Fruit fly (Drosophila melanogaster) whole organism, embryonic: ENCODE data around the gene CG4456.

Experiments used
- Bgb ChIP-seq: fragments of 200-800 bp; sonication (Bioruptor generic); IDR thresholded peaks from 2 replicates; pipeline ENCODE4 v1.3.6; 2022; ENCODE audit warnings: missing biosample characterization, missing genetic modification characterization; ENCODE audit not compliant: partially characterized antibody
- CG10979 ChIP-seq: fragments of 200-800 bp; sonication (Bioruptor generic); optimal IDR thresholded peaks from 2 replicates; lab custom pipeline; 2018; ENCODE audit warnings: missing biosample characterization, mild to moderate bottlenecking, missing genetic modification characterization, moderate library complexity
- CG11398 ChIP-seq: fragments of 200-800 bp; sonication (Bioruptor generic); optimal IDR thresholded peaks from 2 replicates; lab custom pipeline; 2016; ENCODE audit warnings: missing biosample characterization, missing genetic modification characterization
- CG11696 ChIP-seq: fragments of 200-800 bp; sonication (Bioruptor generic); IDR thresholded peaks from 2 replicates; pipeline ENCODE4 v1.3.6; 2022; ENCODE audit warnings: missing biosample characterization, missing genetic modification characterization
- CG1233 ChIP-seq: fragments of 200-800 bp; sonication (Bioruptor generic); optimal IDR thresholded peaks from 4 replicates; lab custom pipeline; 2018; ENCODE audit warnings: missing biosample characterization, mild to moderate bottlenecking, missing genetic modification characterization
- CG13894 ChIP-seq: fragments of 200-800 bp; sonication (Bioruptor generic); optimal IDR thresholded peaks from 3 replicates; lab custom pipeline; 2018; ENCODE audit warnings: missing biosample characterization, mild to moderate bottlenecking, missing genetic modification characterization, moderate library complexity
- CG16779 ChIP-seq: fragments of 200-800 bp; sonication (Bioruptor generic); IDR thresholded peaks from 2 replicates; pipeline ENCODE4 v1.3.6; 2022; ENCODE audit warnings: missing biosample characterization, missing genetic modification characterization
- CG1832 ChIP-seq: fragments of 200-800 bp; sonication (Bioruptor generic); optimal IDR thresholded peaks from 2 replicates; lab custom pipeline; 2017; ENCODE audit warnings: missing biosample characterization, mild to moderate bottlenecking, missing genetic modification characterization, inconsistent platforms
- CG18619 ChIP-seq: fragments of 200-800 bp; sonication (Bioruptor generic); optimal IDR thresholded peaks from 3 replicates; lab custom pipeline; 2017; ENCODE audit warnings: missing biosample characterization, mild to moderate bottlenecking, missing genetic modification characterization
- CG30431 ChIP-seq: fragments of 200-800 bp; sonication (Bioruptor generic); optimal IDR thresholded peaks from 2 replicates; lab custom pipeline; 2017; ENCODE audit warnings: missing biosample characterization, missing genetic modification characterization
- CG6765 ChIP-seq: fragments of 200-800 bp; sonication (Bioruptor generic); optimal IDR thresholded peaks from 3 replicates; lab custom pipeline; 2017; ENCODE audit warnings: missing biosample characterization, mild to moderate bottlenecking, missing genetic modification characterization
- CG7963 ChIP-seq: fragments of 200-800 bp; sonication (Bioruptor generic); IDR thresholded peaks from 3 replicates; pipeline ENCODE4 v1.3.6; 2022; ENCODE audit warnings: missing biosample characterization, missing genetic modification characterization; ENCODE audit not compliant: partially characterized antibody
- CG8478 ChIP-seq: fragments of >200 bp; optimal IDR thresholded peaks from 2 replicates; lab custom pipeline; 2018
- CrebB ChIP-seq: fragments of 200-800 bp; sonication (Bioruptor generic); optimal IDR thresholded peaks from 3 replicates; lab custom pipeline; 2018; ENCODE audit warnings: missing biosample characterization, mild to moderate bottlenecking, missing genetic modification characterization
- D ChIP-seq, 2 experiments: fragments of 200-800 bp in 1 of 2; fragments of >200 bp in 1 of 2; sonication (Bioruptor generic) in 1 of 2; optimal IDR thresholded peaks; 2 replicates in 1 of 2; 3 replicates in 1 of 2; lab custom pipeline; 2017; ENCODE audit warnings: mild to moderate bottlenecking in 1 of 2, missing biosample characterization in 1 of 2, missing genetic modification characterization in 1 of 2, missing genetic modification reagents in 1 of 2
- Dref ChIP-seq: fragments of 200-800 bp; sonication (Bioruptor generic); IDR thresholded peaks from 2 replicates; pipeline ENCODE4 v1.3.6; 2022; ENCODE audit warnings: missing biosample characterization, missing genetic modification characterization
- Hr51 ChIP-seq, 2 experiments: fragments of 200-800 bp; sonication (Bioruptor generic); optimal IDR thresholded peaks; 2 replicates in 1 of 2; 3 replicates in 1 of 2; lab custom pipeline; 2016 to 2018; ENCODE audit warnings: missing biosample characterization in 2 of 2, missing genetic modification characterization in 2 of 2, mild to moderate bottlenecking in 1 of 2, moderate library complexity in 1 of 2
- Hr78 ChIP-seq, 2 experiments: fragments of 200-800 bp in 1 of 2; fragments of >200 bp in 1 of 2; sonication (Bioruptor generic) in 1 of 2; optimal IDR thresholded peaks; 2 replicates each; lab custom pipeline; 2017 to 2019; ENCODE audit warnings: missing biosample characterization in 2 of 2, missing genetic modification characterization in 2 of 2, mild to moderate bottlenecking in 1 of 2, moderate library complexity in 1 of 2
- MESR4 ChIP-seq: fragments of 200-800 bp; sonication (Bioruptor generic); optimal IDR thresholded peaks from 2 replicates; lab custom pipeline; 2018; ENCODE audit warnings: missing biosample characterization, mild to moderate bottlenecking, missing genetic modification characterization, moderate library complexity
- Max ChIP-seq: fragments of 200-800 bp; sonication (Bioruptor generic); optimal IDR thresholded peaks from 2 replicates; lab custom pipeline; 2016; ENCODE audit warnings: missing biosample characterization, mild to moderate bottlenecking, missing genetic modification characterization
- Neu2 ChIP-seq: fragments of 200-800 bp; sonication (Bioruptor generic); optimal IDR thresholded peaks from 3 replicates; lab custom pipeline; 2016; ENCODE audit warnings: missing biosample characterization, missing genetic modification characterization, borderline replicate concordance
- Sox102F ChIP-seq: fragments of 200-800 bp; sonication (Bioruptor generic); optimal IDR thresholded peaks from 2 replicates; lab custom pipeline; 2018; ENCODE audit warnings: missing biosample characterization, mild to moderate bottlenecking, missing genetic modification characterization, moderate library complexity
- abd-A ChIP-seq: fragments of 200-800 bp; sonication (Bioruptor generic); optimal IDR thresholded peaks from 3 replicates; lab custom pipeline; 2019; ENCODE audit warnings: missing biosample characterization, mild to moderate bottlenecking, missing genetic modification characterization, moderate library complexity
- amos ChIP-seq: fragments of 200-800 bp; sonication (Bioruptor generic); IDR thresholded peaks from 2 replicates; pipeline ENCODE4 v1.3.6; 2022; ENCODE audit warnings: missing biosample characterization, missing genetic modification characterization; ENCODE audit not compliant: partially characterized antibody
- bbx ChIP-seq: fragments of 200-800 bp; sonication (Bioruptor generic); IDR thresholded peaks from 2 replicates; pipeline ENCODE4 v1.3.6; 2022; ENCODE audit warnings: missing biosample characterization, missing genetic modification characterization; ENCODE audit not compliant: partially characterized antibody
- bigmax ChIP-seq: fragments of 200-800 bp; sonication (Bioruptor generic); optimal IDR thresholded peaks from 2 replicates; lab custom pipeline; 2018; ENCODE audit warnings: missing biosample characterization, mild to moderate bottlenecking, missing genetic modification characterization
- cg ChIP-seq: fragments of 200-800 bp; sonication (Bioruptor generic); optimal IDR thresholded peaks from 3 replicates; lab custom pipeline; 2019; ENCODE audit warnings: missing biosample characterization, mild to moderate bottlenecking, missing genetic modification characterization, moderate library complexity
- chinmo ChIP-seq: fragments of 200-800 bp; sonication (Bioruptor generic); IDR thresholded peaks from 4 replicates; pipeline ENCODE4 v1.3.6; 2022; ENCODE audit warnings: missing biosample characterization, missing genetic modification characterization; ENCODE audit not compliant: partially characterized antibody
- crol ChIP-seq: fragments of 200-800 bp; sonication (Bioruptor generic); IDR thresholded peaks from 2 replicates; pipeline ENCODE4 v1.3.6; 2022; ENCODE audit warnings: missing biosample characterization, missing genetic modification characterization
- dpn ChIP-seq, 2 experiments: fragments of 200-800 bp; sonication (Bioruptor generic); optimal IDR thresholded peaks; 3 replicates each; lab custom pipeline; 2016; ENCODE audit warnings: missing biosample characterization in 2 of 2, missing genetic modification characterization in 2 of 2
- gsb-n ChIP-seq: fragments of 200-800 bp; sonication (Bioruptor generic); optimal IDR thresholded peaks from 3 replicates; lab custom pipeline; 2018; ENCODE audit warnings: missing biosample characterization, mild to moderate bottlenecking, missing genetic modification characterization
- jumu ChIP-seq: fragments of 200-800 bp; sonication (Bioruptor generic); optimal IDR thresholded peaks from 3 replicates; lab custom pipeline; 2016; ENCODE audit warnings: missing biosample characterization, missing genetic modification characterization
- lbe ChIP-seq: fragments of 200-800 bp; sonication (Bioruptor generic); optimal IDR thresholded peaks from 2 replicates; lab custom pipeline; 2016; ENCODE audit warnings: missing biosample characterization, mild to moderate bottlenecking, missing genetic modification characterization
- lmd ChIP-seq: fragments of 200-800 bp; sonication (Bioruptor generic); IDR thresholded peaks from 2 replicates; pipeline ENCODE4 v1.3.6; 2022; ENCODE audit warnings: missing biosample characterization, missing genetic modification characterization
- lov ChIP-seq, 2 experiments: fragments of 200-800 bp in 1 of 2; fragments of >200 bp in 1 of 2; sonication (Bioruptor generic) in 1 of 2; IDR thresholded peaks in 1 of 2; optimal IDR thresholded peaks in 1 of 2; 2 replicates in 1 of 2; 3 replicates in 1 of 2; pipeline versions ENCODE4 v1.3.6 to Lab custom; 2017 to 2022; ENCODE audit warnings: missing biosample characterization in 1 of 2, missing genetic modification characterization in 1 of 2
- nerfin-1 ChIP-seq: fragments of 200-800 bp; sonication (Bioruptor generic); optimal IDR thresholded peaks from 3 replicates; lab custom pipeline; 2019; ENCODE audit warnings: missing biosample characterization, mild to moderate bottlenecking, missing genetic modification characterization, moderate library complexity
- nom ChIP-seq: fragments of 200-800 bp; sonication (Bioruptor generic); optimal IDR thresholded peaks from 2 replicates; lab custom pipeline; 2017; ENCODE audit warnings: missing biosample characterization, missing genetic modification characterization, mild to moderate bottlenecking, moderate library complexity, missing genetic modification reagents
- peb ChIP-seq: fragments of 200-800 bp; sonication (Bioruptor generic); IDR thresholded peaks from 2 replicates; pipeline ENCODE4 v1.3.6; 2022; ENCODE audit warnings: missing biosample characterization, missing genetic modification characterization
- pros ChIP-seq: fragments of 200-800 bp; sonication (Bioruptor generic); optimal IDR thresholded peaks from 3 replicates; lab custom pipeline; 2019; ENCODE audit warnings: missing biosample characterization, mild to moderate bottlenecking, missing genetic modification characterization, moderate library complexity
- sisA ChIP-seq: fragments of 200-800 bp; sonication (Bioruptor generic); IDR thresholded peaks from 2 replicates; pipeline ENCODE4 v1.3.6; 2022; ENCODE audit warnings: missing biosample characterization, missing genetic modification characterization
- tio ChIP-seq: fragments of 200-800 bp; sonication (Bioruptor generic); optimal IDR thresholded peaks from 2 replicates; lab custom pipeline; 2017; ENCODE audit warnings: missing biosample characterization, missing genetic modification characterization, inconsistent platforms
- wor ChIP-seq: fragments of 200-800 bp; sonication (Bioruptor generic); IDR thresholded peaks from 2 replicates; pipeline ENCODE4 v1.3.6; 2022; ENCODE audit warnings: missing biosample characterization, missing genetic modification characterization
- zfh2 ChIP-seq: fragments of 200-800 bp; sonication (Bioruptor generic); optimal IDR thresholded peaks from 2 replicates; lab custom pipeline; 2016; ENCODE audit warnings: missing biosample characterization, missing genetic modification characterization

The CG4456 gene

DNA sequence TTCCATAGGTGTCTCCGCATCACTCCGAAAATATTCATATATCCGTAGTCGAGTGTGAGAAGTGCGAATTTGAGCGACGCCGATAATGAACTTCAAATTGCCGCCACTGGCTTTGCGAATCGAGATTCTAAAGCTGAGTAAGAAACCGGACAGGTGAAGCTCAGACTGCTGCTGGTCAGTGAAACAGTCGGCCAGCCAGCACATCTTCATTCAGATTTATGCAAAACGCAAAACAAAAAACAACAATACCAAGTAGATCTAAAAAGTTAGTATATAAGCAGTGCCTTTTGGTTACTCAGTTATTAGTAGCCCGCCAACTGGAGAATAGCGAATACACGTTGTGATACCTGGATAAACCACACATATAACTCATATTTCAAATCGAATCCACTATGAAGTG lies 32.0 kb downstream of the CG4456 start, which contains the start of gene Cpr67B:
TSS of gene Cpr67B (plus strand) at position 301 of the 400 bp plus-strand sequence.
- peak; percentile 43 for TF ChIP-seq CG13894 (tag; lab: Kevin White, UChicago)
- no peak for TF ChIP-seq jumu (GFP tag; lab: Kevin White, UChicago)
- TF ChIP-seq chinmo (GFP tag; lab: Robert Waterston, UW), result 0 out of 4 replicates have a peak, but pooled peaks have one; percentile 15
- TF ChIP-seq, all 482 proteins: peak for 2

dm6 chr3L:9410030-9410589 lies 37.6 kb downstream of the CG4456 start:
- TF ChIP-seq CG8478 (peak; percentile 75), CG16779 (GFP tag; lab: Robert Waterston, UW) (0 out of 2 replicates have a peak, but pooled peaks have one; percentile 22), peb (GFP tag; lab: Robert Waterston, UW) (no peak), pros (peak; percentile 82), MESR4 (peak; percentile 26), nerfin-1 (tag; lab: Kevin White, UChicago) (peak; percentile 24), lbe (GFP tag; lab: Kevin White, UChicago) (no peak), Neu2 (GFP tag; lab: Kevin White, UChicago) (no peak), CrebB (tag; lab: Kevin White, UChicago) (no peak), nom (peak; percentile 13), CG1832 (GFP tag; lab: Kevin White, UChicago) (peak; percentile 63), D (optimal IDR thresholded peaks at IDR 0.05; lab: Kevin White, UChicago) (peak; percentile 69), D (GFP tag; optimal IDR thresholded peaks at IDR 0.05; lab: Kevin White, UChicago) (no peak), cg (GFP tag; lab: Kevin White, UChicago) (peak; percentile 94), CG10979 (tag; lab: Kevin White, UChicago) (no peak), bbx (GFP tag; lab: Robert Waterston, UW) (0 out of 2 replicates have a peak, but pooled peaks have one; percentile 5), Hr78 (GFP tag; optimal IDR thresholded peaks at IDR 0.05; lab: Kevin White, UChicago) (peak in 1 of 2 experiments; percentile 20), crol (GFP tag; lab: Robert Waterston, UW) (peak; percentile 64)

DNA sequence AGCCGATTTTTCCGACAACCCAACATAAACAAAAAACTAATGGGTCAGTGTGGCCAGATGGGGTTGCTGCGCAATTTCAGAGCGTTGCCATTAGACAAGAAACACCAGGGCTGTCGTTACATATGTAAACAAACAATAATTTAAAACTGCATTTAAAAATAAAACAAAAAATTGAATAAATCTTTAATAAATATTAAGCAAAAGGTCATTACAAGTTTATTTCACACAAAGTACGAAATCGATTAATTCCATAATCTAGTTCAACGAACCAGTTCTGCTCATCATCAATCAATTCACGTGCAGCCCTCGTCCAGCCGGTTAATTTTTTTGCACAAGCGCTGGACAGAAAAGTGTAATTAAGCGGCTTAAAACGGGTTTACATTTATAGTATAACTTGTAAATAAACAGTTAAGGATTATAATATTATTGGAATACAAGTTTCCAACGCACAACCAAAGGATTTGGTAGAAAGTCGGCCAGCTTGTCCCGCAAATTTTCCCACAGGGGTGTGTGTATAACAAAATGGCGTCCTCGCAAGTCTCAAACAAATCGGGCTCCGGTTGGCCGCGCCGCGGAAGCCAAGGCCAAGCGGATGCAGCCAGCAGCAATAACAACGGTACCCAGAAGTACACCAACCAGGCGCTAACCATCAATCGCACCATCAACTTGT lies 38.4 kb downstream of the CG4456 start, which contains the start of the genes CG4022 and Cpsf5:
TSS of gene CG4022 (minus strand) at position 79 of the 670 bp plus-strand sequence.
TSS of gene Cpsf5 (plus strand) at position 285 of the 670 bp plus-strand sequence.
- TF ChIP-seq CG30431 (GFP tag; lab: Kevin White, UChicago), result peak; percentile 52
- TF ChIP-seq lov (optimal IDR thresholded peaks at IDR 0.05; lab: Kevin White, UChicago), result no peak
- TF ChIP-seq lov (GFP tag; IDR thresholded peaks at IDR 0.05; lab: Robert Waterston, UW), result peak; percentile 71; the same call in 2 of the 3 replicates
- peak; percentile 34 for TF ChIP-seq bigmax (GFP tag; lab: Kevin White, UChicago)
- TF ChIP-seq Dref (GFP tag; lab: Robert Waterston, UW), result peak; percentile 48
- TF ChIP-seq dpn (GFP tag; optimal IDR thresholded peaks at IDR 0.05; lab: Kevin White, UChicago), result peak; percentile 66 to 85
- TF ChIP-seq wor (GFP tag; lab: Robert Waterston, UW), result peak; percentile 65
- peak; percentile 82 for TF ChIP-seq Sox102F (GFP tag; lab: Kevin White, UChicago)
- TF ChIP-seq Hr51 (GFP tag; optimal IDR thresholded peaks at IDR 0.05; lab: Kevin White, UChicago), result peak; percentile 46 to 83
- TF ChIP-seq gsb-n (tag; lab: Kevin White, UChicago), result peak; percentile 84
- peak; percentile 80 for TF ChIP-seq CG18619 (GFP tag; lab: Kevin White, UChicago)
- peak; percentile 81 for TF ChIP-seq lmd (GFP tag; lab: Robert Waterston, UW)
- TF ChIP-seq CG11398 (GFP tag; lab: Kevin White, UChicago), result no peak
- peak; percentile 23; the same call in 1 of the 2 replicates for TF ChIP-seq Bgb
- no peak for TF ChIP-seq CG6765
- TF ChIP-seq CG1233 (GFP tag; lab: Kevin White, UChicago), result peak; percentile 42
- peak; percentile 61 for TF ChIP-seq CG11696 (GFP tag; lab: Robert Waterston, UW)
- TF ChIP-seq zfh2 (GFP tag; lab: Kevin White, UChicago), result peak; percentile 72
- TF ChIP-seq Max (GFP tag; lab: Kevin White, UChicago), result peak; percentile 86
- peak; percentile 48; the same call in 1 of the 2 replicates for TF ChIP-seq amos
- TF ChIP-seq abd-A (tag; lab: Kevin White, UChicago), result peak; percentile 97
- no peak for TF ChIP-seq tio (GFP tag; lab: Kevin White, UChicago)
- peak; percentile 82 for TF ChIP-seq sisA (GFP tag; lab: Robert Waterston, UW)
- no peak for TF ChIP-seq Hr78 (GFP tag; optimal IDR thresholded peaks at IDR 0.05; lab: Kevin White, UChicago)
- no peak for TF ChIP-seq CG7963
